Fruit fly (Drosophila melanogaster) whole organism, embryonic: Measurements from ENCODE around the gene ssp3.

Experiments used
- BEAF-32 ChIP-seq: fragments of 200-800 bp; sonication (Bioruptor generic); optimal IDR thresholded peaks from 3 replicates; lab custom pipeline; 2017; ENCODE audit warnings: missing biosample characterization, missing genetic modification characterization, mild to moderate bottlenecking, moderate library complexity, missing genetic modification reagents
- C15 ChIP-seq: fragments of 200-800 bp; sonication (Bioruptor generic); IDR thresholded peaks from 3 replicates; pipeline ENCODE4 v1.3.6; 2022; ENCODE audit warnings: missing biosample characterization, missing genetic modification characterization
- CG11723 ChIP-seq: fragments of 200-800 bp; sonication (Bioruptor generic); optimal IDR thresholded peaks from 2 replicates; lab custom pipeline; 2017; ENCODE audit warnings: missing biosample characterization, mild to moderate bottlenecking, missing genetic modification characterization
- CG12299 ChIP-seq: fragments of 200-800 bp; sonication (Bioruptor generic); optimal IDR thresholded peaks from 2 replicates; lab custom pipeline; 2018; ENCODE audit warnings: missing biosample characterization, mild to moderate bottlenecking, missing genetic modification characterization
- CG1233 ChIP-seq: fragments of 200-800 bp; sonication (Bioruptor generic); optimal IDR thresholded peaks from 4 replicates; lab custom pipeline; 2018; ENCODE audit warnings: missing biosample characterization, mild to moderate bottlenecking, missing genetic modification characterization
- CG13424 ChIP-seq: fragments of 200-800 bp; sonication (Bioruptor generic); optimal IDR thresholded peaks from 2 replicates; lab custom pipeline; 2019; ENCODE audit warnings: missing biosample characterization, mild to moderate bottlenecking, missing genetic modification characterization, moderate library complexity
- CG14667 ChIP-seq: fragments of 200-800 bp; sonication (Bioruptor generic); IDR thresholded peaks from 2 replicates; pipeline ENCODE4 v1.3.6; 2022; ENCODE audit warnings: missing biosample characterization, missing genetic modification characterization
- CG15696 ChIP-seq: fragments of 200-800 bp; sonication (Bioruptor generic); optimal IDR thresholded peaks from 2 replicates; lab custom pipeline; 2019; ENCODE audit warnings: missing biosample characterization, mild to moderate bottlenecking, missing genetic modification characterization, moderate library complexity
- CG1602 ChIP-seq: fragments of 200-800 bp; sonication (Bioruptor generic); optimal IDR thresholded peaks from 3 replicates; lab custom pipeline; 2016; ENCODE audit warnings: missing biosample characterization, missing genetic modification characterization
- CG17186 ChIP-seq: fragments of 200-800 bp; sonication (Bioruptor generic); optimal IDR thresholded peaks from 3 replicates; lab custom pipeline; 2017; ENCODE audit warnings: missing biosample characterization, missing genetic modification reagents, missing genetic modification characterization
- CG18764 ChIP-seq: fragments of 200-800 bp; sonication (Bioruptor generic); optimal IDR thresholded peaks from 3 replicates; lab custom pipeline; 2016; ENCODE audit warnings: missing biosample characterization, missing genetic modification characterization
- CG3065 ChIP-seq: fragments of 200-800 bp; sonication (Bioruptor generic); optimal IDR thresholded peaks from 2 replicates; lab custom pipeline; 2016; ENCODE audit warnings: missing biosample characterization, missing genetic modification characterization
- CG31224 ChIP-seq: fragments of 200-800 bp; sonication (Bioruptor generic); IDR thresholded peaks from 2 replicates; pipeline ENCODE4 v1.3.6; 2022; ENCODE audit warnings: missing biosample characterization, missing genetic modification characterization
- CG31388 ChIP-seq: fragments of 200-800 bp; sonication (Bioruptor generic); optimal IDR thresholded peaks from 2 replicates; lab custom pipeline; 2016; ENCODE audit warnings: missing biosample characterization, missing genetic modification characterization
- CG34224 ChIP-seq: fragments of 200-800 bp; sonication (Bioruptor generic); IDR thresholded peaks from 3 replicates; pipeline ENCODE4 v1.3.6; 2022; ENCODE audit warnings: missing biosample characterization, missing genetic modification characterization; ENCODE audit not compliant: partially characterized antibody
- CG3995 ChIP-seq: fragments of 200-800 bp; sonication (Bioruptor generic); optimal IDR thresholded peaks from 3 replicates; lab custom pipeline; 2016; ENCODE audit warnings: missing biosample characterization, missing genetic modification characterization
- CG42726 ChIP-seq: fragments of 200-800 bp; sonication (Bioruptor generic); IDR thresholded peaks from 2 replicates; pipeline ENCODE4 v1.3.6; 2022; ENCODE audit warnings: missing biosample characterization, missing genetic modification characterization; ENCODE audit not compliant: partially characterized antibody
- CG4707 ChIP-seq: fragments of 200-800 bp; sonication (Bioruptor generic); optimal IDR thresholded peaks from 2 replicates; lab custom pipeline; 2018; ENCODE audit warnings: missing biosample characterization, mild to moderate bottlenecking, missing genetic modification characterization, moderate library complexity
- CG6654 ChIP-seq: fragments of 200-800 bp; sonication (Bioruptor generic); optimal IDR thresholded peaks from 2 replicates; lab custom pipeline; 2017; ENCODE audit warnings: missing biosample characterization, mild to moderate bottlenecking, missing genetic modification characterization
- CG7745 ChIP-seq: fragments of 200-800 bp; sonication (Bioruptor generic); optimal IDR thresholded peaks from 2 replicates; lab custom pipeline; 2018; ENCODE audit warnings: missing biosample characterization, mild to moderate bottlenecking, missing genetic modification characterization, moderate library complexity
- CG7963 ChIP-seq: fragments of 200-800 bp; sonication (Bioruptor generic); IDR thresholded peaks from 3 replicates; pipeline ENCODE4 v1.3.6; 2022; ENCODE audit warnings: missing biosample characterization, missing genetic modification characterization; ENCODE audit not compliant: partially characterized antibody
- CG9215 ChIP-seq: fragments of 200-800 bp; sonication (Bioruptor generic); IDR thresholded peaks from 2 replicates; pipeline ENCODE4 v1.3.6; 2022; ENCODE audit warnings: missing biosample characterization, missing genetic modification characterization
- CG9727 ChIP-seq: fragments of 200-800 bp; sonication (Bioruptor generic); optimal IDR thresholded peaks from 3 replicates; lab custom pipeline; 2017; ENCODE audit warnings: missing biosample characterization, mild to moderate bottlenecking, missing genetic modification characterization
- CTCF ChIP-seq: fragments of 200-800 bp; sonication (Bioruptor generic); optimal IDR thresholded peaks from 2 replicates; lab custom pipeline; 2017; ENCODE audit warnings: missing biosample characterization, mild to moderate bottlenecking, missing genetic modification characterization, moderate library complexity
- Deaf1 ChIP-seq: fragments of 200-800 bp; optimal IDR thresholded peaks from 3 replicates; lab custom pipeline; 2019; ENCODE audit warnings: missing biosample characterization, mild to moderate bottlenecking, missing genetic modification characterization, moderate library complexity
- Dip2 ChIP-seq: fragments of 200-800 bp; sonication (Bioruptor generic); IDR thresholded peaks from 2 replicates; pipeline ENCODE4 v1.3.6; 2022; ENCODE audit warnings: missing biosample characterization, missing genetic modification characterization
- Dref ChIP-seq: fragments of 200-800 bp; sonication (Bioruptor generic); IDR thresholded peaks from 2 replicates; pipeline ENCODE4 v1.3.6; 2022; ENCODE audit warnings: missing biosample characterization, missing genetic modification characterization
- Ets65A ChIP-seq: fragments of 200-800 bp; sonication (Bioruptor generic); peaks from one replicate; lab custom pipeline; 2016; ENCODE audit warnings: missing biosample characterization, missing genetic modification characterization
- H15 ChIP-seq: fragments of 200-800 bp; sonication (Bioruptor generic); IDR thresholded peaks from 3 replicates; pipeline ENCODE4 v1.3.6; 2022; ENCODE audit warnings: missing biosample characterization, missing genetic modification characterization
- HLH54F ChIP-seq: fragments of 200-800 bp; sonication (Bioruptor generic); optimal IDR thresholded peaks from 3 replicates; lab custom pipeline; 2016; ENCODE audit warnings: missing biosample characterization, missing genetic modification characterization
- Hsf ChIP-seq: fragments of 200-800 bp; sonication (Bioruptor generic); optimal IDR thresholded peaks from 3 replicates; lab custom pipeline; 2016; ENCODE audit warnings: missing biosample characterization, missing genetic modification characterization
- NK7.1 ChIP-seq: fragments of 200-800 bp; sonication (Bioruptor generic); optimal IDR thresholded peaks from 3 replicates; lab custom pipeline; 2016; ENCODE audit warnings: missing biosample characterization, missing genetic modification characterization
- Six4 ChIP-seq: fragments of 200-800 bp; sonication (Bioruptor generic); optimal IDR thresholded peaks from 2 replicates; lab custom pipeline; 2016; ENCODE audit warnings: missing biosample characterization, missing genetic modification characterization
- Ssrp ChIP-seq: fragments of 200-800 bp; sonication (Bioruptor generic); optimal IDR thresholded peaks from 2 replicates; lab custom pipeline; 2018; ENCODE audit warnings: missing biosample characterization, mild to moderate bottlenecking, missing genetic modification characterization, moderate library complexity
- Usf ChIP-seq: fragments of 200-800 bp; sonication (Bioruptor generic); optimal IDR thresholded peaks from 2 replicates; lab custom pipeline; 2017; ENCODE audit warnings: missing genotype, missing biosample characterization, missing genetic modification characterization
- abd-A ChIP-seq: fragments of 200-800 bp; sonication (Bioruptor generic); optimal IDR thresholded peaks from 3 replicates; lab custom pipeline; 2019; ENCODE audit warnings: missing biosample characterization, mild to moderate bottlenecking, missing genetic modification characterization, moderate library complexity
- ap ChIP-seq: fragments of 200-800 bp; sonication (Bioruptor generic); IDR thresholded peaks from 2 replicates; pipeline ENCODE4 v1.3.6; 2022; ENCODE audit warnings: missing biosample characterization, missing genetic modification characterization
- az2 ChIP-seq: fragments of 200-800 bp; sonication (Bioruptor generic); optimal IDR thresholded peaks from 3 replicates; lab custom pipeline; 2016; ENCODE audit warnings: missing biosample characterization, missing genetic modification characterization
- bowl ChIP-seq: fragments of 200-800 bp; sonication (Bioruptor generic); IDR thresholded peaks from 2 replicates; pipeline ENCODE4 v1.3.6; 2022; ENCODE audit warnings: missing biosample characterization, missing genetic modification characterization
- grn ChIP-seq: fragments of 200-800 bp; sonication (Bioruptor generic); optimal IDR thresholded peaks from 3 replicates; lab custom pipeline; 2017; ENCODE audit warnings: missing biosample characterization, missing genetic modification characterization
- jumu ChIP-seq: fragments of 200-800 bp; sonication (Bioruptor generic); optimal IDR thresholded peaks from 3 replicates; lab custom pipeline; 2016; ENCODE audit warnings: missing biosample characterization, missing genetic modification characterization
- lab ChIP-seq: fragments of 200-800 bp; sonication (Bioruptor generic); optimal IDR thresholded peaks from 3 replicates; lab custom pipeline; 2017; ENCODE audit warnings: missing biosample characterization, missing genetic modification characterization, mild to moderate bottlenecking, moderate library complexity, missing genetic modification reagents
- lilli ChIP-seq: fragments of 200-800 bp; sonication (Bioruptor generic); optimal IDR thresholded peaks from 3 replicates; lab custom pipeline; 2016; ENCODE audit warnings: missing biosample characterization, missing genetic modification characterization
- lov ChIP-seq, 2 experiments: fragments of 200-800 bp in 1 of 2; fragments of >200 bp in 1 of 2; sonication (Bioruptor generic) in 1 of 2; IDR thresholded peaks in 1 of 2; optimal IDR thresholded peaks in 1 of 2; 2 replicates in 1 of 2; 3 replicates in 1 of 2; pipeline versions ENCODE4 v1.3.6 to Lab custom; 2017 to 2022; ENCODE audit warnings: missing biosample characterization in 1 of 2, missing genetic modification characterization in 1 of 2
- nmo ChIP-seq: fragments of 200-800 bp; sonication (Bioruptor generic); optimal IDR thresholded peaks from 2 replicates; lab custom pipeline; 2018; ENCODE audit warnings: missing biosample characterization, mild to moderate bottlenecking, missing genetic modification characterization, moderate library complexity
- pum ChIP-seq: fragments of 200-800 bp; sonication (Bioruptor generic); optimal IDR thresholded peaks from 2 replicates; lab custom pipeline; 2016; ENCODE audit warnings: missing biosample characterization, missing genetic modification characterization
- ro ChIP-seq: fragments of 200-800 bp; sonication (Bioruptor generic); IDR thresholded peaks from 2 replicates; pipeline ENCODE4 v1.3.6; 2022; ENCODE audit warnings: missing biosample characterization, missing genetic modification characterization
- slbo ChIP-seq: fragments of 200-800 bp; sonication (Bioruptor generic); IDR thresholded peaks from 2 replicates; pipeline ENCODE4 v1.3.6; 2022; ENCODE audit warnings: missing biosample characterization, missing genetic modification characterization
- sug ChIP-seq: fragments of 200-800 bp; optimal IDR thresholded peaks from 2 replicates; lab custom pipeline; 2019; ENCODE audit warnings: missing biosample characterization, mild to moderate bottlenecking, missing genetic modification characterization, moderate library complexity
- ttk ChIP-seq: fragments of 200-800 bp; sonication (Bioruptor generic); IDR thresholded peaks from 2 replicates; pipeline ENCODE4 v2.1.2; 2022; ENCODE audit warnings: missing biosample characterization, missing genetic modification characterization
- tup ChIP-seq: fragments of 200-800 bp; sonication (Bioruptor generic); optimal IDR thresholded peaks from 2 replicates; lab custom pipeline; 2016; ENCODE audit warnings: missing biosample characterization, mild to moderate bottlenecking, missing genetic modification characterization, moderate library complexity
- wor ChIP-seq: fragments of 200-800 bp; sonication (Bioruptor generic); IDR thresholded peaks from 2 replicates; pipeline ENCODE4 v1.3.6; 2022; ENCODE audit warnings: missing biosample characterization, missing genetic modification characterization

ssp3 gene

DNA sequence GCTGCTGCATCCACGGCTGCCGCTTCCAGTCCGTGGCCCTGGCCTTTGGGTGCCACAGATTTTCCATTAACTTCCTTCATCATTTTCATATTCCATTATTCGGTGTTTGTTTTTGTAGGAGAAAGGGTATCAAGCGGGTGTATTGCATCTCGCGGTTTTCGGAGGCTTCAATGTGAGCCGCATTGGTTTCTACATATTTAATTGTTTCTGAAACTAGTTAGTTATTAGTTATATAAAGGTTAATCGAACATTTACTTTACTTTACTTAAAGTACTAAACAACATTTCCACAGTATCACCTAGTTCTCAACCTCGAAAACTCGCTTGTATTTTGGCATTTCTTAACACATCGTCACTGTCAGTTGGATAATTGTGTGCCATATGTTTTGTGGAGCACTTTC is 43.9 kb downstream of the ssp3 start (continued):
- TF ChIP-seq H15 (GFP tag; lab: Robert Waterston, UW) (no peak; the same call in 2 of the 3 replicates), CG1233 (GFP tag; lab: Kevin White, UChicago) (no peak), CG17186 (GFP tag; lab: Kevin White, UChicago) (no peak), sug (tag; lab: Kevin White, UChicago) (no peak), grn (GFP tag; lab: Kevin White, UChicago) (no peak), Ets65A (GFP tag; lab: Kevin White, UChicago) (peak; percentile 90), Usf (GFP tag; lab: Kevin White, UChicago) (peak; percentile 21), lab (GFP tag; lab: Kevin White, UChicago) (no peak), CG6654 (GFP tag; lab: Kevin White, UChicago) (peak; percentile 20), Dref (no peak), C15 (GFP tag; lab: Robert Waterston, UW) (no peak), lilli (GFP tag; lab: Kevin White, UChicago) (peak; percentile 3), CG1602 (peak; percentile 23), CG42726 (GFP tag; lab: Robert Waterston, UW) (no peak), NK7.1 (GFP tag; lab: Kevin White, UChicago) (no peak), ttk (no peak), CG3995 (GFP tag; lab: Kevin White, UChicago) (no peak), ap (no peak), CG7963 (no peak), nmo (GFP tag; lab: Kevin White, UChicago) (peak; percentile 64), Ssrp (tag; lab: Kevin White, UChicago) (peak; percentile 65), slbo (GFP tag; lab: Robert Waterston, UW) (no peak), CG4707 (GFP tag; lab: Kevin White, UChicago) (no peak), tup (peak; percentile 30), CG9215 (no peak), CG15696 (no peak), CG11723 (no peak), CG12299 (tag; lab: Kevin White, UChicago) (no peak), CG13424 (tag; lab: Kevin White, UChicago) (peak; percentile 56), wor (GFP tag; lab: Robert Waterston, UW) (peak; percentile 42; the same call in 1 of the 2 replicates), CG31388 (GFP tag; lab: Kevin White, UChicago) (no peak), ro (GFP tag; lab: Robert Waterston, UW) (no peak), HLH54F (GFP tag; lab: Kevin White, UChicago) (no peak), CG18764 (GFP tag; lab: Kevin White, UChicago) (no peak), Six4 (GFP tag; lab: Kevin White, UChicago) (peak; percentile 35), CG7745 (tag; lab: Kevin White, UChicago) (no peak), jumu (GFP tag; lab: Kevin White, UChicago) (no peak), pum (peak; percentile 36), abd-A (tag; lab: Kevin White, UChicago) (no peak), CG14667 (GFP tag; lab: Robert Waterston, UW) (peak; percentile 41; the same call in 1 of the 2 replicates), CG31224 (GFP tag; lab: Robert Waterston, UW) (no peak), Deaf1 (no peak), lov (optimal IDR thresholded peaks at IDR 0.05; lab: Kevin White, UChicago) (no peak), lov (GFP tag; IDR thresholded peaks at IDR 0.05; lab: Robert Waterston, UW) (0 out of 3 replicates have a peak, but pooled peaks have one; percentile 32), az2 (peak; percentile 57), CG34224 (GFP tag; lab: Robert Waterston, UW) (no peak), CG9727 (peak; percentile 13), Hsf (GFP tag; lab: Kevin White, UChicago) (peak; percentile 13), bowl (no peak), CG3065 (GFP tag; lab: Kevin White, UChicago) (no peak), BEAF-32 (no peak), Dip2 (GFP tag; lab: Robert Waterston, UW) (no peak), CTCF (GFP tag; lab: Kevin White, UChicago) (no peak)
